Worm (Caenorhabditis elegans): Measurements from ENCODE around the gene K12G11.6.

The K12G11.6 gene

DNA sequence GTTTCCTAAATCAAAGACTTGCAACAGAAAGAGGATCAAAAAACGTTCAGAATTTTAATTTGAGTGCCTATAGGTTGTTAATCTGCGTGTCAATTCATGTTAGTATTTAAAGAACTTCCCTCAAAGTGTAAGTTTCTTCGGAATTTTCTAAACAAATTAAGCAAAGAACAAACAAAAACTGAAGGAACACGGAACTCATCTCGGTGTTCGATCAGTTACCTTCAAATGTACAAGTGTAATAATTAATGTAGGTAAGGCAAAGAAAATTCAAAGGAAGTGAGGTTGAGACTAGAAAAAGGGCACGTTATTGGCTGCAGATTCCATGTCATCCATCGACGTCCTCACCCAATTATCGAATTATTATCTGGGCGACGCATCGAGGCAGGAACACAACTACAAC, at the start of gene K12G11.6:
Gene K12G11.6 (plus strand): TSS at position 357 of the 400 bp plus-strand sequence.
- TF ChIP-seq unc-62 (GFP tag; optimal IDR thresholded peaks at IDR 0.05), result no peak

DNA sequence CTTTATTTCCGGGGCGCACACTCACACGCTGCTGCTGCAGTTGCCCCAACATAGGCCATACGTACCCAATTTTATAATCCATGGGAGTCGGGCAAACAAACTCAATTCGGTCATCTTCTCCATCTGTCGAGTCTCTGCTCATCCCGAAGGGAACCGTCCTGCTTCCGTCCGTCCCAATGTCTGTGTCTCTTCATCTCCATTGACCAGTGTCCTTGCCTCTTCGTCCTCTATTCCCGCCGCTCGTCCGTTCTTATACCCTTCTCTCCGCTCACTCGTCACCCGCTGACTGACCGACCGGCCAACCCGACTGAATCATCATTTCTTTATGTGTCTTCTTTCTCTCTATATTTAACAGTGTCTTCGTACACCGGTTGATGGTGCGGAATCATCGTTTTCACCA, 49.3 kb upstream of the K12G11.6 start:
- no peak for TF ChIP-seq unc-62 (GFP tag; optimal IDR thresholded peaks at IDR 0.05)

DNA sequence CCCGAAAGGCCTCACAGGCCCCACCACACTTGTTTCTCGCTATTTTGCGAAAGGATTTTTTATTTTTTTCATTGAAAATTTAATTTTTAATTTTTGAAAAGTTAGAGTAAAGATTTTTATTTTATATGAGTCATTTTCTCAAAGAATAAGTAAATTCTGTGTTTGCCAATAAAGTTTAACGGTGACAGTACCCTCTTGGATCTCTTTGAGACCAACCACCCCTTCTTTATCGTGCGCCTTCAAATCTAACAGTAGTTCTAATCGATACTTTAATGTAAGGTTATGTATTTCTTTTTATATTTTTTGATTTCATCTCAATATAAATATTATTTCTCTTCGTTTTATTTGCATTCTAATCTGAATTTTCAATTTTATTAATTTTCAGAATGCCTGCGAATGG, 48.6 kb upstream of the K12G11.6 start, which contains the start of gene hmp-1:
Gene hmp-1 (plus strand): TSS at position 380 of the 400 bp plus-strand sequence.
- TF ChIP-seq unc-62 (GFP tag; optimal IDR thresholded peaks at IDR 0.05), result no peak

- no peak for TF ChIP-seq unc-62 (GFP tag; optimal IDR thresholded peaks at IDR 0.05)
Measured at ce11 chrV:11846969-11847368, 47.2 kb upstream of the K12G11.6 start.

DNA sequence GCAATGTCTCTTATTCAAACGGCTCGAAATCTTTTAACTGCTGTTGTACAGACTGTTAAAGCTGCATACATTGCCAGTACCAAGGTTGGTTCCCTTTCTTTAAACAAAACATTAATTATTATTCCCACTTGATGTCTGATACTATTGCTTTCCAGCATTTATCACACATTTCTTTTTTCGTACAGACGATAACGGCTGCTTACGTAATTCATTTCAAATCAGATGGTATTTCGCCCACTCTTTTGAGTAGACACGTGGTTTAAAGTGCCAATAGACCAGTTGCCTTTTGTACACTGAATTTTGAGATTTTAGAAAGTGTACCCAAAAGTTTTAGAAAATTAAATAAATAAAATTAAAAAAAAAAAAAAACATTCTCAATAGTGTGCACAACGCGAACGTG, 44.7 kb upstream of the K12G11.6 start:
- TF ChIP-seq unc-62 (GFP tag; optimal IDR thresholded peaks at IDR 0.05), result no peak

DNA sequence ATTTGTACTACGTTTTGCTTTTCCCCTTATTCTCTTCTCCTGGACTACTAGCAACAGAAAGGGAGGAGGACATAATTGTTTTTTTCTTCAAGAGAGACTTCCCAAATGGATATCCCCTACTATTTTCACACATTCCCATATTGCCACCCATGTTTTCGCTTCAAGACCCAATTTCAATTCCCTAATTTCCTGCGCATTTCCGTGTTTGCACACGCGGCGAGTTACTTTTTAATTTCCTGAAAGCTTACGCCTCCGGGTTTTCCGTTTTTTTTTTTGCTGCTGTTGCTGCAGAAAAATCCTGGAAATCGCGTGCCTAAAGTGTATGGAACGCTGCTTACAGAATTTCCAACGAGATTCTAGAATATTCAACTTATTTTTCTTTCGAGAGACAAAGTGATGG, 41.8 kb upstream of the K12G11.6 start:
- TF ChIP-seq unc-62 (GFP tag; optimal IDR thresholded peaks at IDR 0.05), result no peak

- no peak for TF ChIP-seq unc-62 (GFP tag; optimal IDR thresholded peaks at IDR 0.05)
Measured at ce11 chrV:11853723-11854122, 40.4 kb upstream of the K12G11.6 start.

ce11 chrV:11854905-11855304, 39.2 kb upstream of the K12G11.6 start:
- no peak for TF ChIP-seq unc-62 (GFP tag; optimal IDR thresholded peaks at IDR 0.05)

ce11 chrV:11856022-11856421, 38.1 kb upstream of the K12G11.6 start:
- no peak for TF ChIP-seq unc-62 (GFP tag; optimal IDR thresholded peaks at IDR 0.05)

ce11 chrV:11857756-11858155, 36.4 kb upstream of the K12G11.6 start:
- TF ChIP-seq unc-62 (GFP tag; optimal IDR thresholded peaks at IDR 0.05), result no peak

- no peak for TF ChIP-seq unc-62 (GFP tag; optimal IDR thresholded peaks at IDR 0.05)
Measured at ce11 chrV:11858299-11858698, 35.8 kb upstream of the K12G11.6 start.

- TF ChIP-seq unc-62 (GFP tag; optimal IDR thresholded peaks at IDR 0.05), result no peak
Measured at ce11 chrV:11859082-11859858, 34.9 kb upstream of the K12G11.6 start.

DNA sequence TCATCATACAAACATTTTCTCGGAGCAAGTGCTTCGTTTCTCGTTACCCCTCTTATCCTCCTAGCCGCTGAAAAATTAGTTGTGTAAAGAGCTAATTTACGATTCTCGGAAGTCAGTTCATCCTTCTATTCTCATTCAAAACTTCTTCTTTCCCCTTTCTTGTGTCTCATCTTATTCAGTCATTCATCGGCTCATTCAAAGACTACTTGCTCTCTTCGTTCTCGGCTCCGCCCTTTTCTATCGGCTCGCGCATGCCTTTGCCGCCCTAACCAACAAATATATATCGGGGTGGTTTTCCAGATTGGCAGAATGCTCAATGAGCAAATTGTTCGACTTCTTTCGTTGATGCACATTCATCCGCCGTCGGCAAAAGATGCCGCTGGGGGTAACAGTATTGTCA, 33.8 kb upstream of the K12G11.6 start, which contains the start of gene R13H4.5:
Gene R13H4.5 (plus strand): TSS at position 301 of the 400 bp plus-strand sequence.
- TF ChIP-seq unc-62 (GFP tag; optimal IDR thresholded peaks at IDR 0.05), result no peak

DNA sequence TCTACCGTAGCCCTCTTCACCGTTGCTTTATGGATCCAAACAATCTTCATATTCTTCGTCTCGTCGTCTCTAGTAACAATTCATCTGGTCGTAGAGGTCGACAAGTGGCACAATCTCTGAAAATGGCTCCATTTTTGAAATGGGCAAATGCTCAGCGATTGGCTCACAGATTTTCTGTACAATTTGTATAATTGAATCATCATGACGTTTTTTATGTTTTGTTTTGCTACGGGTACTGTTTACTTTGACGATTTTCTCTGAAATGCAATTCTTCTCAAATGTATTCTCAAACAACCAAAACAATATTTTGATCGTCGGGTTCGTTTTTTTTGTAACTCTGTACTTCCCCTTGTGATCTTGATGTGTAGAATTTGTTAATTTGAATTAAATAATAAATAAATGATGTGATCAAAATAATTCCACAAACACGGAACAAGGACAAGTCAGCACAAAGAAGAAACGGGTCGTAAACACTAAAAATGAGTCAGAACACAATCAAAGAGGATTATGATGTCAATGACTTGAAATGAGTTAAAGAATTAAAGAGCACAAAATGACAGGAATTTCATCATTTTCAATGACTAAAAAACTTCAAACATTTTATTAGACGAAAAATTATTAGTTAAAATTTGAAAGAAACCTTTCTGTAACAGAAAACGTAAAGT, 32.1 kb upstream of the K12G11.6 start:
- no peak for TF ChIP-seq unc-62 (GFP tag; optimal IDR thresholded peaks at IDR 0.05)

ce11 chrV:11862817-11863216, 31.3 kb upstream of the K12G11.6 start, which contains the start of gene R13H4.6:
Gene R13H4.6, plus strand, starts transcription at chrV:11863117.
- TF ChIP-seq unc-62 (GFP tag; optimal IDR thresholded peaks at IDR 0.05), result no peak

ce11 chrV:11868142-11868541, 26.0 kb upstream of the K12G11.6 start, which contains the start of gene R13H4.7:
Gene R13H4.7, minus strand, starts transcription at chrV:11868242.
- TF ChIP-seq unc-62 (GFP tag; optimal IDR thresholded peaks at IDR 0.05), result no peak

- no peak for TF ChIP-seq unc-62 (GFP tag; optimal IDR thresholded peaks at IDR 0.05)
Measured at ce11 chrV:11875060-11875459, 19.1 kb upstream of the K12G11.6 start, which contains the start of gene sulp-4. Gene sulp-4, plus strand, starts transcription at chrV:11875360.

Measured in whole organism, dauer.